Worm (Caenorhabditis elegans): ENCODE measurements around the gene msp-45.
"Not testable (repeated sequence)": the region's sequence is repeated elsewhere in the genome, so short reads cannot be mapped to it uniquely, and the experiment has no call there.

Gene msp-45

DNA sequence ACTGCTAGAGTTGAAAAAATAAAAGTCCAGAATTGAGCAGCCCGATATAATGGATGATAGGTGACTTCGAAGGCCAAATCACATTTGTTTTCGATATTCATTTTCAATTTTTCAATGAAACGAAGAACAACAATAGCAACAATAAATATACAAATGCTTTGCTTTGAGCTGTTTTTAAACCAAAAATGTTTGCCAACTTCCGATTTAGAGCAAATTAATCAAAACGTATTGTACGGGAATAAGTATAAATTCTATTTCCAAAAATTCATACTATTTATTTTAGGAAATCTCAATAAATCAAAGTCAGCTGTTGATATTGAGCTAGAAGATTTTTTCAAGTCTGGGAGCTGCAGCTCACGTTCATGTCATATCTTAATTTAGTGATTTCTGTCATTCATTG lies 14.0 kb upstream of the msp-45 start, which contains the start of gene srb-1:
Gene srb-1, minus strand, starts transcription at position 101 of the 400 bp plus-strand sequence.
- no peak for TF ChIP-seq C38D4.7 (GFP tag; optimal IDR thresholded peaks at IDR 0.05)
- TF ChIP-seq hlh-30 (tag; optimal IDR thresholded peaks at IDR 0.05; ENCODE audit: insufficient read depth): no peak
- no peak for TF ChIP-seq gmeb-2 (tag; optimal IDR thresholded peaks at IDR 0.05)
- TF ChIP-seq C08G9.2 (tag; optimal IDR thresholded peaks at IDR 0.05): no peak
- TF ChIP-seq T23F11.4 (GFP tag; optimal IDR thresholded peaks at IDR 0.05): no peak

DNA sequence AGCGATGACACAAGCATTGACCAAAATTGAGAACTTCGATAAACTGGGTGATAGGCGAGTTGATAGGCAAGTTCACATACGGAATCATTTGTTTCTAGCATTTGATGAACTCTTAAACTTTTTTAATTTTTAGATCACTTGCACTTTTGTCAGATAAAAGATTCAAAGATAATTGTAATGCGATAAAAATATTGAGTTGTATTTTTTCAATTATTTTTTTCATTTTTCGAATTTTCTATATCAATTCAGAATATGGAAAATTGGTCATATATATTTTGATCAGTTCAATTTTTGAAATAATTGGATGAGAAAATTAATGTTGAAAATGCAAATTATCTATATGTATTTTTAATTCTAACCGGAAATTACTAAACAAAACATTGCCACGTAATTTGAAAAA lies 9.9 kb upstream of the msp-45 start, which contains the start of gene srb-3:
Gene srb-3, minus strand, starts transcription at position 101 of the 400 bp plus-strand sequence.
- no peak for TF ChIP-seq hlh-30 (tag; optimal IDR thresholded peaks at IDR 0.05; ENCODE audit: insufficient read depth)
- no peak for TF ChIP-seq pax-1 (tag; optimal IDR thresholded peaks at IDR 0.05)
- no peak for TF ChIP-seq elt-2 (tag; optimal IDR thresholded peaks at IDR 0.05)
- TF ChIP-seq hlh-13 (GFP tag; optimal IDR thresholded peaks at IDR 0.05): no peak
- TF ChIP-seq K02D7.2 (tag; optimal IDR thresholded peaks at IDR 0.05): no peak
- TF ChIP-seq lim-6 (tag; optimal IDR thresholded peaks at IDR 0.05): no peak
- no peak for TF ChIP-seq che-1 (tag; optimal IDR thresholded peaks at IDR 0.05)
- TF ChIP-seq C38D4.7 (GFP tag; optimal IDR thresholded peaks at IDR 0.05): no peak
- no peak for TF ChIP-seq nfya-1 (tag; optimal IDR thresholded peaks at IDR 0.05)
- no peak for TF ChIP-seq F13H6.1 (tag; optimal IDR thresholded peaks at IDR 0.05)
- no peak for TF ChIP-seq ceh-6 (GFP tag; optimal IDR thresholded peaks at IDR 0.05)
- no peak for TF ChIP-seq pat-9 (tag; optimal IDR thresholded peaks at IDR 0.05)
- TF ChIP-seq ceh-18 (tag; optimal IDR thresholded peaks at IDR 0.05): no peak

DNA sequence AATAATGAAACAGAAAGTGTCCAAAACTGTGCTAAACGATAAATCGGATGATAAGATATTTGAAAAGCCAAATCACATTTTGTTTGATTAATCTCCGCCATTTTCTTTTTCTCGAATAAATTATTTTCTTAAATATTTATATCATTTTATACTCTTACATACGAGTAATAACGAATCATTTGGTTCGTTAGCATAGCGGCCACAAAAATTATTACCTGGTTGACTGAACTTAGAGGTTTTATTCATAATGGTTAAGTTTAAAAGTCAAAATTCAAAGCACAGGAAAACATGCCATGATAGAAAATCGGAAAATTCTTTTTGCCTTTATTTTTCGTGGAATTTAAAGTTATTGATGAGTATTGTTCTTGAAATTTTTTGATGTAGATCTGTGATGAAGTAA lies 6.4 kb upstream of the msp-45 start, which contains the start of gene srb-5:
Gene srb-5, minus strand, starts transcription at position 101 of the 400 bp plus-strand sequence.
- TF ChIP-seq pat-9 (tag; optimal IDR thresholded peaks at IDR 0.05) (no peak), che-1 (tag; optimal IDR thresholded peaks at IDR 0.05) (no peak), pag-3 (tag; optimal IDR thresholded peaks at IDR 0.05; ENCODE audit: borderline replicate concordance) (no peak), fkh-6 (tag; optimal IDR thresholded peaks at IDR 0.05) (no peak), ttx-3 (tag; optimal IDR thresholded peaks at IDR 0.05) (no peak), ztf-16 (tag; optimal IDR thresholded peaks at IDR 0.05) (no peak), gmeb-2 (tag; optimal IDR thresholded peaks at IDR 0.05) (no peak), ceh-34 (tag; optimal IDR thresholded peaks at IDR 0.05) (no peak), eyg-1 (tag; optimal IDR thresholded peaks at IDR 0.05) (no peak), tbx-2 (tag; optimal IDR thresholded peaks at IDR 0.05) (no peak), ets-4 (tag; optimal IDR thresholded peaks at IDR 0.05) (no peak), lin-11 (tag; optimal IDR thresholded peaks at IDR 0.05) (no peak), ceh-9 (tag; optimal IDR thresholded peaks at IDR 0.05) (no peak), hlh-8 (tag; optimal IDR thresholded peaks at IDR 0.05) (no peak), unc-86 (tag; optimal IDR thresholded peaks at IDR 0.05) (no peak), C38D4.7 (GFP tag; optimal IDR thresholded peaks at IDR 0.05) (no peak)

DNA sequence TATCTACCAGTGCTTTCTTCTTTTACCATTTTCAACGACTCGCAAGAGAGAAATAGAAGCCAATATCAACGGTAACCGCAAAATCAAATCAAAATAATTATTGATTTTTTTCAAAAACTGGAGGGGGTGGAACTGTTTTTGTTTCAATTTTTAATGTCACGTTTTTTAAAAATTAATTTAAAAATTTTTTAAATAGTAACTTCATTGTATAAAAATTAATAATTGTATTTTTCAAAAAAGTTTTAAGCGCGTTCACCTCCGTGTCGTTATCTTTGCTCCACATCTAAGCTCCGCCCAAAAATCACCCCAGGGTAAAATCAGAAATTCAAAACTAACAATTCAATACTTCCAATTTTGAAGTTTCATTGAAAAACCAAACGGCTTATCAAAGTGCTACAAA lies 4.2 kb upstream of the msp-45 start, which contains the start of gene C27D6.11:
Gene C27D6.11, minus strand, starts transcription at position 101 of the 400 bp plus-strand sequence.
- no peak for TF ChIP-seq fkh-6 (tag; optimal IDR thresholded peaks at IDR 0.05)
- TF ChIP-seq elt-2 (tag; optimal IDR thresholded peaks at IDR 0.05): no peak
- TF ChIP-seq ceh-22 (tag; optimal IDR thresholded peaks at IDR 0.05): no peak

DNA sequence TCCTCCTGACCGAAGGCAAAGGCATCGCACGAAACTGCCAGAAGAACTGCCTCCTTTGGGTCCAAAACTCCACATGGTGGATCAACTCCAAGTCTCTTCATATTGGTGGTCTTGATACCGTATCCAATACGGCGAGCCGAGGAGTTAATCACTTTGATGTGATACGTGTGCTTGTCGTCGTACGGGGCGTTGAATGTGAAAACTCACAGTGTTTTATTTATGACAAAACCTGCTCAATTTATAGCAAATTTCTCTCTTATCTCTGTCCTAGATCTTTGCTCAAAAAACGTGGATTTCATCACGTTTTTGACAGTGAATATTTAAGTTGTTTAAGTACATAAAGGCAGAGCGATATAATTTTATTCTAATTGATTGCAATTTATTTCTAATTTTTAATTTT lies 1.9 kb upstream of the msp-45 start, which contains the start of gene F58A6.9:
Gene F58A6.9, minus strand, starts transcription at position 101 of the 400 bp plus-strand sequence.
- TF ChIP-seq ceh-22, pros-1, F13H6.1 (tag; optimal IDR thresholded peaks at IDR 0.05): not testable (repeated sequence)

DNA sequence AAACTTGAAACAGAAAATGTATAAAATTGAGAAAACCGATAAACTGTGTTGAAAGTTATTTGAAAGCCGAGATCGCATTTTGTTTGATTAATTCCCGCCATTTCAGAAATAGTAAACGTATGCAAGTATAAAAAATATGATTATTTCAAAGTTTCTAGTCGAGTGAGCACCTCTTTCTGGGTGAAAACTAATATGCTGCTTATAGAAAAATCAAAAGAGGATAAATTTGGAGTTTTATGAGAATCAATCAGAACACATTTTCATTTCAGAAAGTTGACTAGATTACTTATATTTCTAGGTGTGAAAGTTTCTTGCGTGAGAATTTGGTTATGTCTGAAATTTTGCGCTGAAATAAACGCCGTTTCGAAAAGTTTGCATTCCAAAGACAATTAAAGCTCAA lies 642 bp upstream of the msp-45 start, which contains the start of gene srb-13:
Gene srb-13, minus strand, starts transcription at position 101 of the 400 bp plus-strand sequence.
- TF ChIP-seq pag-3 (tag; optimal IDR thresholded peaks at IDR 0.05; ENCODE audit: borderline replicate concordance) (no peak), sox-4 (tag; optimal IDR thresholded peaks at IDR 0.05) (no peak), ref-2 (tag; optimal IDR thresholded peaks at IDR 0.05) (no peak), lim-6 (tag; optimal IDR thresholded peaks at IDR 0.05) (no peak), dve-1 (tag; optimal IDR thresholded peaks at IDR 0.05) (no peak), pros-1 (tag; optimal IDR thresholded peaks at IDR 0.05) (no peak), ceh-18 (tag; optimal IDR thresholded peaks at IDR 0.05) (no peak), dmd-4 (tag; optimal IDR thresholded peaks at IDR 0.05; ENCODE audit: borderline replicate concordance) (no peak), nhr-11 (tag; optimal IDR thresholded peaks at IDR 0.05) (no peak), nfya-1 (tag; optimal IDR thresholded peaks at IDR 0.05) (no peak), lin-11 (tag; optimal IDR thresholded peaks at IDR 0.05) (no peak), ceh-22 (tag; optimal IDR thresholded peaks at IDR 0.05) (no peak), fkh-6 (tag; optimal IDR thresholded peaks at IDR 0.05) (no peak), pha-4 (tag; optimal IDR thresholded peaks at IDR 0.05) (no peak), ceh-19 (GFP tag; optimal IDR thresholded peaks at IDR 0.05) (no peak), sox-2 (GFP tag; IDR thresholded peaks at IDR 0.05) (no peak), npax-4 (tag; optimal IDR thresholded peaks at IDR 0.05) (no peak)
